Fruit fly (Drosophila melanogaster) S2 (cell line): Measurements from ENCODE around the gene ND-39.

Experiments used
- CG8478 ChIP-seq: fragments of >200 bp; optimal IDR thresholded peaks from 2 replicates; lab custom pipeline; 2018
- CTCF ChIP-seq, 2 experiments: fragments of >200 bp; optimal IDR thresholded peaks; 2 replicates each; lab custom pipeline; 2018

DNA sequence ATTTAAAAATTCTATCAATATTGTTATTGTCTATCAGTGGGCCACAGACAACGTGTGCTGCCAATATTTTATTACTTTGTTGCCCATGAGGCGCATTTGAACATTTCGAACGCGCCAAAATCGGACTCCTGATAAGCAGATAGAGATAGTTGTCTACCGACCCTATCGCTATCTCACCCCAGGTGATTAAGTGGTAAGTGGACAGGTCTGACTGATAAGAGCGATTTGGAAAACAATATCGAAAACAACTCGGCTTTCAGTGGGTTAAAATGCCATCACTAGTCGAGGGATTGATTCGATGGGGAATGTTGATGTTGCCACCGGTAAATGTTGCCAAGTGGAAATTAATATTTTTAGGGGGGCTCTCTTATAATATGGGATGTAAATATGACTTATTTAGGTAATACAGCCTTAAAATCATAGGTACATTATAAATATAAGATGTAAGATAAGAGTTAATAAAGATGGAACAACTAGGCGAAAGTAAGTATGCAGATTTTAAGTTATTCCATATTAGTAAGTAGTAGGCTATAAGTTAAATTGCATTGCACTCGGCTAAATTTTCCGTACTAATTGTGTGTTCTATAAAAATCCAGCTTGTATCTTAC, at the start of gene ND-39:
- TF ChIP-seq CG8478 (lab: Kevin White, UChicago) = no peak
- TF ChIP-seq CTCF (optimal IDR thresholded peaks at IDR 0.05; lab: Kevin White, UChicago) = no peak
